Fruit fly (Drosophila melanogaster) whole organism, embryonic: ENCODE data around the gene CG7135.
A peak's percentile ranks its signal among the peaks of the same experiment; 100 is the strongest.

ENCODE experiments used
- Antp ChIP-seq: fragments of 200-800 bp; sonication (Bioruptor generic); optimal IDR thresholded peaks from 3 replicates; lab custom pipeline; 2016; ENCODE audit warnings: missing biosample characterization, missing genetic modification characterization
- Bgb ChIP-seq: fragments of 200-800 bp; sonication (Bioruptor generic); IDR thresholded peaks from 2 replicates; pipeline ENCODE4 v1.3.6; 2022; ENCODE audit warnings: missing biosample characterization, missing genetic modification characterization; ENCODE audit not compliant: partially characterized antibody
- Bteb2 ChIP-seq: fragments of 200-800 bp; sonication (Bioruptor generic); optimal IDR thresholded peaks from 2 replicates; lab custom pipeline; 2016; ENCODE audit warnings: missing biosample characterization, missing genetic modification characterization
- CG10366 ChIP-seq: fragments of 200-800 bp; sonication (Bioruptor generic); IDR thresholded peaks from 2 replicates; pipeline ENCODE4 v1.3.6; 2022; ENCODE audit warnings: missing biosample characterization, missing genetic modification characterization
- CG12236 ChIP-seq: fragments of 200-800 bp; sonication (Bioruptor generic); optimal IDR thresholded peaks from 2 replicates; lab custom pipeline; 2016; ENCODE audit warnings: missing biosample characterization, missing genetic modification characterization
- CG13296 ChIP-seq: fragments of 200-800 bp; sonication (Bioruptor generic); optimal IDR thresholded peaks from 3 replicates; lab custom pipeline; 2018; ENCODE audit warnings: missing biosample characterization, mild to moderate bottlenecking, missing genetic modification characterization
- CG14050 ChIP-seq: fragments of 200-800 bp; sonication (Bioruptor generic); IDR thresholded peaks from 3 replicates; pipeline ENCODE4 v1.3.6; 2022; ENCODE audit warnings: missing biosample characterization, missing genetic modification characterization
- CG14710 ChIP-seq: fragments of 200-800 bp; sonication (Bioruptor generic); optimal IDR thresholded peaks from 3 replicates; lab custom pipeline; 2019; ENCODE audit warnings: missing biosample characterization, mild to moderate bottlenecking, missing genetic modification characterization, moderate library complexity
- CG14860 ChIP-seq: fragments of 200-800 bp; sonication (Bioruptor generic); IDR thresholded peaks from 3 replicates; pipeline ENCODE4 v1.3.6; 2022; ENCODE audit warnings: missing biosample characterization, missing genetic modification characterization; ENCODE audit not compliant: partially characterized antibody
- CG14965 ChIP-seq: fragments of 200-800 bp; sonication (Bioruptor generic); optimal IDR thresholded peaks from 2 replicates; lab custom pipeline; 2016; ENCODE audit warnings: missing biosample characterization, missing genetic modification characterization, borderline replicate concordance
- CG1529 ChIP-seq: fragments of 200-800 bp; sonication (Bioruptor generic); optimal IDR thresholded peaks from 3 replicates; lab custom pipeline; 2018; ENCODE audit warnings: missing biosample characterization, missing genetic modification characterization
- CG1647 ChIP-seq: fragments of 200-800 bp; sonication (Bioruptor generic); optimal IDR thresholded peaks from 3 replicates; lab custom pipeline; 2016; ENCODE audit warnings: missing biosample characterization, missing genetic modification characterization
- CG17912 ChIP-seq: fragments of 200-800 bp; sonication (Bioruptor generic); optimal IDR thresholded peaks from 2 replicates; lab custom pipeline; 2018; ENCODE audit warnings: missing biosample characterization, mild to moderate bottlenecking, missing genetic modification characterization
- CG2116 ChIP-seq: fragments of 200-800 bp; sonication (Bioruptor generic); optimal IDR thresholded peaks from 3 replicates; lab custom pipeline; 2018; ENCODE audit warnings: missing biosample characterization, mild to moderate bottlenecking, missing genetic modification characterization
- CG2120 ChIP-seq: fragments of 200-800 bp; sonication (Bioruptor generic); optimal IDR thresholded peaks from 3 replicates; lab custom pipeline; 2016; ENCODE audit warnings: missing biosample characterization, missing genetic modification characterization
- CG2875 ChIP-seq: fragments of 200-800 bp; sonication (Bioruptor generic); optimal IDR thresholded peaks from 2 replicates; lab custom pipeline; 2017; ENCODE audit warnings: missing biosample characterization, mild to moderate bottlenecking, missing genetic modification characterization, missing genetic modification reagents
- CG30020 ChIP-seq: fragments of 200-800 bp; optimal IDR thresholded peaks from 2 replicates; lab custom pipeline; 2019; ENCODE audit warnings: missing biosample characterization, mild to moderate bottlenecking, missing genetic modification characterization, moderate library complexity
- CG31441 ChIP-seq: fragments of 200-800 bp; sonication (Bioruptor generic); IDR thresholded peaks from 2 replicates; pipeline ENCODE4 v1.3.6; 2022; ENCODE audit warnings: missing biosample characterization, missing genetic modification characterization
- CG33557 ChIP-seq: fragments of 200-800 bp; sonication (Bioruptor generic); optimal IDR thresholded peaks from 2 replicates; lab custom pipeline; 2019; ENCODE audit warnings: missing biosample characterization, mild to moderate bottlenecking, missing genetic modification characterization, moderate library complexity
- CG3726 ChIP-seq: fragments of 200-800 bp; sonication (Bioruptor generic); IDR thresholded peaks from 3 replicates; pipeline ENCODE4, ENCODE4 v1.3.6; 2022; ENCODE audit warnings: missing biosample characterization, missing genetic modification characterization
- CG4282 ChIP-seq: fragments of 200-800 bp; sonication (Bioruptor generic); optimal IDR thresholded peaks from 2 replicates; lab custom pipeline; 2016; ENCODE audit warnings: missing biosample characterization, missing genetic modification characterization
- CG4424 ChIP-seq: fragments of 200-800 bp; sonication (Bioruptor generic); optimal IDR thresholded peaks from 3 replicates; lab custom pipeline; 2016; ENCODE audit warnings: missing biosample characterization, missing genetic modification characterization
- CG7271 ChIP-seq: fragments of 200-800 bp; sonication (Bioruptor generic); optimal IDR thresholded peaks from 2 replicates; lab custom pipeline; 2018; ENCODE audit warnings: missing biosample characterization, mild to moderate bottlenecking, missing genetic modification characterization, moderate library complexity
- CG8290 ChIP-seq, 3 experiments: fragments of 200-800 bp; sonication (Bioruptor generic); optimal IDR thresholded peaks; 2 replicates each; lab custom pipeline; 2016 to 2019; ENCODE audit warnings: missing biosample characterization in 3 of 3, missing genetic modification characterization in 3 of 3, mild to moderate bottlenecking in 2 of 3, moderate library complexity in 1 of 3
- CG8924 ChIP-seq: fragments of 200-800 bp; optimal IDR thresholded peaks from 3 replicates; lab custom pipeline; 2019; ENCODE audit warnings: missing biosample characterization, mild to moderate bottlenecking, missing genetic modification characterization, moderate library complexity
- Deaf1 ChIP-seq: fragments of 200-800 bp; optimal IDR thresholded peaks from 3 replicates; lab custom pipeline; 2019; ENCODE audit warnings: missing biosample characterization, mild to moderate bottlenecking, missing genetic modification characterization, moderate library complexity
- Dfd ChIP-seq, 2 experiments: fragments of >200 bp; optimal IDR thresholded peaks; 2 replicates each; lab custom pipeline; 2017; ENCODE audit warnings: missing biosample characterization in 2 of 2, missing genetic modification characterization in 2 of 2
- Dip3 ChIP-seq: fragments of 200-800 bp; sonication (Bioruptor generic); optimal IDR thresholded peaks from 3 replicates; lab custom pipeline; 2016; ENCODE audit warnings: missing biosample characterization, missing genetic modification characterization
- Drgx ChIP-seq: fragments of 200-800 bp; sonication (Bioruptor generic); IDR thresholded peaks from 2 replicates; pipeline ENCODE4 v1.3.6; 2022; ENCODE audit warnings: missing biosample characterization, missing genetic modification characterization
- H2.0 ChIP-seq: fragments of 200-800 bp; sonication (Bioruptor generic); IDR thresholded peaks from 2 replicates; pipeline ENCODE4 v1.3.6; 2022; ENCODE audit warnings: missing biosample characterization, missing genetic modification characterization
- HLH4C ChIP-seq: fragments of 200-800 bp; sonication (Bioruptor generic); IDR thresholded peaks from 3 replicates; pipeline ENCODE4 v1.3.6; 2022; ENCODE audit warnings: missing biosample characterization, missing genetic modification characterization; ENCODE audit not compliant: partially characterized antibody
- MBD-R2 ChIP-seq: fragments of 200-800 bp; sonication (Bioruptor generic); IDR thresholded peaks from 2 replicates; pipeline ENCODE4 v1.3.6; 2022; ENCODE audit warnings: missing biosample characterization, missing genetic modification characterization
- MESR4 ChIP-seq: fragments of 200-800 bp; sonication (Bioruptor generic); optimal IDR thresholded peaks from 2 replicates; lab custom pipeline; 2018; ENCODE audit warnings: missing biosample characterization, mild to moderate bottlenecking, missing genetic modification characterization, moderate library complexity
- Pdp1 ChIP-seq, 2 experiments: fragments of 200-800 bp; sonication (Bioruptor generic); optimal IDR thresholded peaks; 3 replicates each; lab custom pipeline; 2016; ENCODE audit warnings: missing biosample characterization in 2 of 2, missing genetic modification characterization in 2 of 2, mild to moderate bottlenecking in 1 of 2, moderate library complexity in 1 of 2
- Sin3A ChIP-seq: fragments of >200 bp; optimal IDR thresholded peaks from 2 replicates; lab custom pipeline; 2018
- Spps ChIP-seq: fragments of 200-800 bp; sonication (Bioruptor generic); optimal IDR thresholded peaks from 2 replicates; lab custom pipeline; 2018; ENCODE audit warnings: missing biosample characterization, mild to moderate bottlenecking, missing genetic modification characterization
- ac ChIP-seq: fragments of 200-800 bp; sonication (Bioruptor generic); optimal IDR thresholded peaks from 3 replicates; lab custom pipeline; 2017; ENCODE audit warnings: missing biosample characterization, mild to moderate bottlenecking, missing genetic modification characterization
- bigmax ChIP-seq: fragments of 200-800 bp; sonication (Bioruptor generic); optimal IDR thresholded peaks from 2 replicates; lab custom pipeline; 2018; ENCODE audit warnings: missing biosample characterization, mild to moderate bottlenecking, missing genetic modification characterization
- en ChIP-seq: fragments of 200-800 bp; sonication (Bioruptor generic); optimal IDR thresholded peaks from 2 replicates; lab custom pipeline; 2016; ENCODE audit warnings: missing biosample characterization, missing genetic modification characterization
- eve ChIP-seq, 2 experiments: fragments of >200 bp; optimal IDR thresholded peaks; 2 replicates each; lab custom pipeline; 2017; ENCODE audit warnings: missing biosample characterization in 2 of 2, missing genetic modification characterization in 2 of 2
- lbe ChIP-seq: fragments of 200-800 bp; sonication (Bioruptor generic); optimal IDR thresholded peaks from 2 replicates; lab custom pipeline; 2016; ENCODE audit warnings: missing biosample characterization, mild to moderate bottlenecking, missing genetic modification characterization
- lmd ChIP-seq: fragments of 200-800 bp; sonication (Bioruptor generic); IDR thresholded peaks from 2 replicates; pipeline ENCODE4 v1.3.6; 2022; ENCODE audit warnings: missing biosample characterization, missing genetic modification characterization
- otp ChIP-seq: fragments of 200-800 bp; sonication (Bioruptor generic); IDR thresholded peaks from 3 replicates; pipeline ENCODE4, ENCODE4 v1.3.6; 2022; ENCODE audit warnings: missing biosample characterization, missing genetic modification characterization
- pho ChIP-seq: fragments of 200-800 bp; sonication (Bioruptor generic); optimal IDR thresholded peaks from 2 replicates; lab custom pipeline; 2016; ENCODE audit warnings: missing biosample characterization, missing genetic modification characterization
- pita ChIP-seq: fragments of 200-800 bp; sonication (Bioruptor generic); optimal IDR thresholded peaks from 2 replicates; lab custom pipeline; 2017; ENCODE audit warnings: missing biosample characterization, mild to moderate bottlenecking, missing genetic modification characterization
- rib ChIP-seq: fragments of 200-800 bp; sonication (Bioruptor generic); IDR thresholded peaks from 2 replicates; pipeline ENCODE4 v1.3.6; 2022; ENCODE audit warnings: missing biosample characterization, missing genetic modification characterization
- ro ChIP-seq: fragments of 200-800 bp; sonication (Bioruptor generic); IDR thresholded peaks from 2 replicates; pipeline ENCODE4 v1.3.6; 2022; ENCODE audit warnings: missing biosample characterization, missing genetic modification characterization
- sens-2 ChIP-seq: fragments of 200-800 bp; sonication (Bioruptor generic); IDR thresholded peaks from 2 replicates; pipeline ENCODE4 v1.3.6; 2022; ENCODE audit warnings: missing biosample characterization, missing genetic modification characterization
- slbo ChIP-seq: fragments of 200-800 bp; sonication (Bioruptor generic); IDR thresholded peaks from 2 replicates; pipeline ENCODE4 v1.3.6; 2022; ENCODE audit warnings: missing biosample characterization, missing genetic modification characterization
- tll ChIP-seq, 2 experiments: fragments of 200-800 bp in 1 of 2; fragments of >200 bp in 1 of 2; sonication (Bioruptor generic) in 1 of 2; optimal IDR thresholded peaks; 2 replicates each; lab custom pipeline; 2017 to 2019; ENCODE audit warnings: missing biosample characterization in 2 of 2, missing genetic modification characterization in 2 of 2, mild to moderate bottlenecking in 1 of 2, moderate library complexity in 1 of 2
- usp ChIP-seq: fragments of >200 bp; optimal IDR thresholded peaks from 2 replicates; lab custom pipeline; 2017; ENCODE audit warnings: missing biosample characterization, missing genetic modification characterization

Gene CG7135

dm6 chrX:18092810-18093222 is 10.6 kb upstream of the CG7135 start, which contains the start of gene RhoGAP16F (continued):
- peak; percentile 70 for TF ChIP-seq Spps (tag; lab: Kevin White, UChicago)
- TF ChIP-seq tll (GFP tag; optimal IDR thresholded peaks at IDR 0.05; lab: Kevin White, UChicago), result peak; percentile 4 to 74
- TF ChIP-seq Bgb (GFP tag; lab: Robert Waterston, UW), result no peak
- TF ChIP-seq CG14710 (tag; lab: Kevin White, UChicago), result peak; percentile 83
- no peak for TF ChIP-seq CG14860 (GFP tag; lab: Robert Waterston, UW)
- TF ChIP-seq usp, result no peak
- TF ChIP-seq bigmax (GFP tag; lab: Kevin White, UChicago), result no peak
- TF ChIP-seq slbo, result peak; percentile 92
- peak; percentile 92 for TF ChIP-seq CG2120 (GFP tag; lab: Kevin White, UChicago)
- TF ChIP-seq CG1647 (GFP tag; lab: Kevin White, UChicago), result peak; percentile 68
- peak; percentile 82 for TF ChIP-seq CG8924 (tag; lab: Kevin White, UChicago)
- TF ChIP-seq Sin3A (lab: Kevin White, UChicago), result peak; percentile 20
- TF ChIP-seq ro (GFP tag; lab: Robert Waterston, UW), result peak; percentile 24; the same call in 1 of the 2 replicates
- peak; percentile 52 for TF ChIP-seq rib (GFP tag; lab: Robert Waterston, UW)
- peak; percentile 90 for TF ChIP-seq CG4424 (GFP tag; lab: Kevin White, UChicago)
- peak; percentile 79 for TF ChIP-seq Dip3 (GFP tag; lab: Kevin White, UChicago)
- TF ChIP-seq MBD-R2, result peak; percentile 72
- TF ChIP-seq pita (GFP tag; lab: Kevin White, UChicago), result no peak
- TF ChIP-seq Deaf1, result peak; percentile 54
- peak; percentile 63 for TF ChIP-seq Drgx
- peak; percentile 71 for TF ChIP-seq Bteb2
- peak; percentile 80 for TF ChIP-seq CG31441 (GFP tag; lab: Robert Waterston, UW)
- peak; percentile 73 for TF ChIP-seq CG14050 (GFP tag; lab: Robert Waterston, UW)
- TF ChIP-seq sens-2 (GFP tag; lab: Robert Waterston, UW), result peak; percentile 38; the same call in 1 of the 2 replicates
- peak; percentile 84 for TF ChIP-seq CG10366 (GFP tag; lab: Robert Waterston, UW)
- TF ChIP-seq MESR4 (GFP tag; lab: Kevin White, UChicago), result peak; percentile 3
- peak; percentile 82 for TF ChIP-seq pho (GFP tag; lab: Kevin White, UChicago)
- peak; percentile 38 for TF ChIP-seq CG12236 (GFP tag; lab: Kevin White, UChicago)
- TF ChIP-seq Dfd (GFP tag; optimal IDR thresholded peaks at IDR 0.05; lab: Kevin White, UChicago), result no peak
- peak; percentile 84 to 95 for TF ChIP-seq Pdp1 (GFP tag; optimal IDR thresholded peaks at IDR 0.05; lab: Kevin White, UChicago)
- peak; percentile 71; the same call in 2 of the 3 replicates for TF ChIP-seq otp
- TF ChIP-seq lmd (GFP tag; lab: Robert Waterston, UW), result peak; percentile 85
- TF ChIP-seq CG13296 (GFP tag; lab: Kevin White, UChicago), result peak; percentile 77
- TF ChIP-seq CG2116 (GFP tag; lab: Kevin White, UChicago), result peak; percentile 60
- peak; percentile 79 for TF ChIP-seq CG8290 (GFP tag; optimal IDR thresholded peaks at IDR 0.05; lab: Kevin White, UChicago)
- peak; percentile 49 to 69 for TF ChIP-seq CG8290 (tag; optimal IDR thresholded peaks at IDR 0.05; lab: Kevin White, UChicago)
- TF ChIP-seq lbe, result peak; percentile 74
- peak; percentile 71 for TF ChIP-seq CG7271 (tag; lab: Kevin White, UChicago)
- peak; percentile 33 for TF ChIP-seq ac (GFP tag; lab: Kevin White, UChicago)
- peak; percentile 43 for TF ChIP-seq CG1529 (GFP tag; lab: Kevin White, UChicago)
- peak; percentile 49 for TF ChIP-seq CG30020 (tag; lab: Kevin White, UChicago)
- TF ChIP-seq CG3726 (GFP tag; lab: Robert Waterston, UW), result 0 out of 3 replicates have a peak, but pooled peaks have one; percentile 60
- peak; percentile 16 for TF ChIP-seq CG4282 (GFP tag; lab: Kevin White, UChicago)
- TF ChIP-seq en (GFP tag; lab: Kevin White, UChicago), result peak; percentile 9
- TF ChIP-seq eve (GFP tag; optimal IDR thresholded peaks at IDR 0.05; lab: Kevin White, UChicago), result no peak
- peak; percentile 63 for TF ChIP-seq Antp (GFP tag; lab: Kevin White, UChicago)
- peak; percentile 79 for TF ChIP-seq H2.0 (GFP tag; lab: Robert Waterston, UW)
- peak; percentile 55 for TF ChIP-seq CG17912 (GFP tag; lab: Kevin White, UChicago)
- peak; percentile 75 for TF ChIP-seq CG33557 (GFP tag; lab: Kevin White, UChicago)
- TF ChIP-seq CG2875 (GFP tag; lab: Kevin White, UChicago), result peak; percentile 51
- TF ChIP-seq HLH4C (GFP tag; lab: Robert Waterston, UW), result no peak
- TF ChIP-seq CG14965 (GFP tag; lab: Kevin White, UChicago), result no peak
